Worm (Caenorhabditis elegans): Measurements from ENCODE around the gene T10D4.14.

- TF ChIP-seq W03F9.2 (tag; optimal IDR thresholded peaks at IDR 0.05) (no peak), him-1 (tag; optimal IDR thresholded peaks at IDR 0.05) (no peak)
These were observed 45.5 kb upstream of the T10D4.14 start, which contains the start of gene gcy-15 for ce11 chrII:3196966-3197365.
